Fruit fly (Drosophila melanogaster) whole organism, pupa: Measurements from ENCODE around the gene Fas2.

Experiments
- CG10348 ChIP-seq: fragments of 200-800 bp; sonication (Bioruptor generic); IDR thresholded peaks from 2 replicates; pipeline ENCODE4 v1.3.6; 2022; ENCODE audit warnings: missing biosample characterization, missing genetic modification characterization
- CG14655 ChIP-seq: fragments of 200-800 bp; sonication (Bioruptor generic); optimal IDR thresholded peaks from 3 replicates; lab custom pipeline; 2017; ENCODE audit warnings: mild to moderate bottlenecking, missing biosample characterization, missing genetic modification reagents, missing genetic modification characterization
- CG34367 ChIP-seq: fragments of 200-800 bp; sonication (Bioruptor generic); optimal IDR thresholded peaks from 2 replicates; lab custom pipeline; 2018; ENCODE audit warnings: missing biosample characterization, mild to moderate bottlenecking, missing genetic modification characterization
- CG4496 ChIP-seq: fragments of 200-800 bp; sonication (Bioruptor generic); IDR thresholded peaks from 3 replicates; pipeline ENCODE4 v1.3.6; 2022; ENCODE audit warnings: missing biosample characterization, missing genetic modification characterization
- CG8159 ChIP-seq: fragments of 200-800 bp; sonication (Bioruptor generic); optimal IDR thresholded peaks from 3 replicates; lab custom pipeline; 2018; ENCODE audit warnings: missing biosample characterization, mild to moderate bottlenecking, missing genetic modification characterization, moderate library complexity
- CG9948 ChIP-seq: fragments of 200-800 bp; sonication (Bioruptor generic); optimal IDR thresholded peaks from 2 replicates; lab custom pipeline; 2018; ENCODE audit warnings: missing biosample characterization, mild to moderate bottlenecking, missing genetic modification characterization, moderate library complexity
- EcR ChIP-seq: fragments of 200-800 bp; sonication (Bioruptor generic); optimal IDR thresholded peaks from 3 replicates; lab custom pipeline; 2019; ENCODE audit warnings: missing biosample characterization, missing genetic modification characterization, mild to moderate bottlenecking, moderate library complexity, missing genetic modification reagents
- Pif1A ChIP-seq: fragments of 200-800 bp; sonication (Bioruptor generic); optimal IDR thresholded peaks from 3 replicates; lab custom pipeline; 2016; ENCODE audit warnings: missing biosample characterization, missing genetic modification characterization
- Pif1B ChIP-seq: fragments of 200-800 bp; sonication (Bioruptor generic); optimal IDR thresholded peaks from 3 replicates; lab custom pipeline; 2016; ENCODE audit warnings: missing biosample characterization, missing genetic modification characterization
- Snoo ChIP-seq: fragments of 200-800 bp; sonication (Bioruptor generic); optimal IDR thresholded peaks from 3 replicates; lab custom pipeline; 2017; ENCODE audit warnings: missing biosample characterization, mild to moderate bottlenecking, missing genetic modification characterization, inconsistent platforms
- fd96Ca ChIP-seq: fragments of 200-800 bp; sonication (Bioruptor generic); IDR thresholded peaks from 3 replicates; pipeline ENCODE4 v1.3.6; 2022; ENCODE audit warnings: missing biosample characterization, missing genetic modification characterization
- gl ChIP-seq: fragments of 200-800 bp; sonication (Bioruptor generic); optimal IDR thresholded peaks from 2 replicates; lab custom pipeline; 2018; ENCODE audit warnings: missing biosample characterization, mild to moderate bottlenecking, missing genetic modification characterization
- rn ChIP-seq: fragments of 200-800 bp; sonication (Bioruptor generic); IDR thresholded peaks from 2 replicates; pipeline ENCODE4 v1.3.6; 2022; ENCODE audit warnings: missing biosample characterization, missing genetic modification characterization

DNA sequence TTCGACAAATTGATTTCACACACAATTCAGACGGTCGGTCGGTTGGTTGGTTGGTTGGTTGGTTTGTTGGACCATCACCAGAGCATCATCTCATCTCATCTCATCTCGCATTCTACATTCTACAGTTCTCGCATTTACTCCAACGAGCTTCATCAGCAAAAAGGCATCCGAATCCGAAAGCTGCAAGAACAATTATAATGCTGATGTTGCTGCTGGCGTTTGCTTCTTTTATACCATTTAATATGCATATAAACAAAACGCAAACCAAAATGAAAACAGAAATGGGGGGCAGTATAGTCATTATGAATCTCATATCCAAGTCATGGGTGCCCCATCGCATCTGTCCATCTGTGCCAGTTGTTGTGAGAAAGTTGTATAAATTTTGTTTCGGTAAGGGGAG is 19.2 kb downstream of the Fas2 start:
- TF ChIP-seq fd96Ca (GFP tag; lab: Robert Waterston, UW) (no peak), gl (tag; lab: Kevin White, UChicago) (no peak), CG10348 (no peak), CG9948 (tag; lab: Kevin White, UChicago) (no peak), CG8159 (no peak), CG14655 (GFP tag; lab: Kevin White, UChicago) (no peak), EcR (GFP tag; lab: Kevin White, UChicago) (no peak), CG34367 (tag; lab: Kevin White, UChicago) (no peak), Pif1A (GFP tag; lab: Kevin White, UChicago) (no peak), Snoo (tag; lab: Kevin White, UChicago) (no peak), CG4496 (GFP tag; lab: Robert Waterston, UW) (no peak), Pif1B (GFP tag; lab: Kevin White, UChicago) (no peak), rn (no peak)
